Worm (Caenorhabditis elegans) whole organism, L4 larva: ENCODE measurements around the gene F09B12.3.

Experiments
- fos-1 ChIP-seq: fragments of 150-350 bp; optimal IDR thresholded peaks from 2 replicates; lab custom pipeline; 2014; ENCODE audit warnings: missing biosample characterization, missing genetic modification characterization
- lin-29 ChIP-seq: fragments of 200-800 bp; sonication (Bioruptor generic); IDR thresholded peaks from 2 replicates; pipeline ENCODE4 v1.3.6; 2022; ENCODE audit warnings: missing genetic modification reagents, missing genetic modification characterization, missing compliant biosample characterization
- nhr-237 ChIP-seq: sonication (generic microtip); optimal IDR thresholded peaks from 2 replicates; lab custom pipeline; 2017; ENCODE audit warnings: missing biosample characterization, missing genetic modification characterization

- no peak for TF ChIP-seq nhr-237 (tag; lab: Kevin White, UChicago)
- TF ChIP-seq lin-29 = no peak
- no peak for TF ChIP-seq fos-1 (tag; lab: Kevin White, UChicago)
These were observed 27.4 kb upstream of the F09B12.3 start for ce11 chrX:15125138-15125537.
